Worm (Caenorhabditis elegans): ENCODE data around the gene Y2H9A.4.

The Y2H9A.4 gene

ce11 chrV:13497322-13497847 is 51.7 kb downstream of the Y2H9A.4 start, which contains the start of the genes eea-1 and gut-2 (continued):
- no peak for TF ChIP-seq F10E7.11 (tag; optimal IDR thresholded peaks at IDR 0.05)
- TF ChIP-seq egl-44 (GFP tag; IDR thresholded peaks at IDR 0.05): no peak
- no peak for TF ChIP-seq Y56A3A.18 (GFP tag; IDR thresholded peaks at IDR 0.05)
- no peak for TF ChIP-seq Y53G8AR.9 (GFP tag; conservative IDR thresholded peaks at IDR 0.05)
- peak; percentile 32 for TF ChIP-seq lsl-1 (GFP tag; optimal IDR thresholded peaks at IDR 0.05)
- no peak for TF ChIP-seq chd-7 (tag; optimal IDR thresholded peaks at IDR 0.05)
- TF ChIP-seq ztf-26 (tag; optimal IDR thresholded peaks at IDR 0.05): no peak
- TF ChIP-seq hrde-1 (tag; optimal IDR thresholded peaks at IDR 0.05; ENCODE audit: borderline replicate concordance): no peak
- TF ChIP-seq bed-2 (GFP tag; IDR thresholded peaks at IDR 0.05): no peak
- TF ChIP-seq tlf-1 (GFP tag; optimal IDR thresholded peaks at IDR 0.05): no peak
- no peak for TF ChIP-seq ztf-3 (GFP tag; optimal IDR thresholded peaks at IDR 0.05)
- TF ChIP-seq hmg-1.2 (GFP tag; IDR thresholded peaks at IDR 0.05): peak; percentile 29; the same call in 1 of the 2 replicates
- TF ChIP-seq cebp-2 (GFP tag; IDR thresholded peaks at IDR 0.05): no peak
- no peak for TF ChIP-seq egrh-3 (GFP tag; IDR thresholded peaks at IDR 0.05)
- TF ChIP-seq madf-3 (GFP tag; IDR thresholded peaks at IDR 0.05): no peak
- no peak for TF ChIP-seq B0035.1 (tag; optimal IDR thresholded peaks at IDR 0.05)
- no peak for TF ChIP-seq cebp-1 (GFP tag; IDR thresholded peaks at IDR 0.05)
- TF ChIP-seq cebp-1 (tag; optimal IDR thresholded peaks at IDR 0.05): peak; percentile 7
- TF ChIP-seq ekl-4 (GFP tag; IDR thresholded peaks at IDR 0.05): no peak
- TF ChIP-seq attf-5 (GFP tag; optimal IDR thresholded peaks at IDR 0.05): no peak
- TF ChIP-seq him-1 (tag; optimal IDR thresholded peaks at IDR 0.05): no peak
- TF ChIP-seq ztf-22 (GFP tag; optimal IDR thresholded peaks at IDR 0.05): no peak
- no peak for TF ChIP-seq mel-28 (tag; optimal IDR thresholded peaks at IDR 0.05; ENCODE audit: borderline replicate concordance)
- no peak for TF ChIP-seq C17E4.6 (GFP tag; IDR thresholded peaks at IDR 0.05)
- no peak for TF ChIP-seq snpc-4 (GFP tag; optimal IDR thresholded peaks at IDR 0.05)
- peak in 1 of 4 experiments; percentile 50 for TF ChIP-seq snpc-4 (tag; optimal IDR thresholded peaks at IDR 0.05)
- no peak for TF ChIP-seq B0019.2 (GFP tag; conservative IDR thresholded peaks at IDR 0.05)
- no peak for TF ChIP-seq mcd-1 (GFP tag; IDR thresholded peaks at IDR 0.05)
- TF ChIP-seq ets-4 (GFP tag; optimal IDR thresholded peaks at IDR 0.05): no peak
- no peak for TF ChIP-seq F55B11.4 (tag; optimal IDR thresholded peaks at IDR 0.05; ENCODE audit: borderline replicate concordance, insufficient read depth)
- TF ChIP-seq ccch-3 (GFP tag; optimal IDR thresholded peaks at IDR 0.05): no peak
- TF ChIP-seq lir-1 (GFP tag; conservative IDR thresholded peaks at IDR 0.05): no peak
- TF ChIP-seq ztf-6 (GFP tag; IDR thresholded peaks at IDR 0.05): no peak
- TF ChIP-seq nhr-179 (tag; optimal IDR thresholded peaks at IDR 0.05): no peak
- no peak for TF ChIP-seq nfya-2 (GFP tag; IDR thresholded peaks at IDR 0.05)
- no peak for TF ChIP-seq F52B5.7 (tag; optimal IDR thresholded peaks at IDR 0.05)
- no peak for TF ChIP-seq hlh-12 (tag; optimal IDR thresholded peaks at IDR 0.05)
- TF ChIP-seq B0336.3 (GFP tag; IDR thresholded peaks at IDR 0.05): no peak
- peak; percentile 5 for TF ChIP-seq K12H6.12 (tag; optimal IDR thresholded peaks at IDR 0.05)
- TF ChIP-seq Y79H2A.3 (GFP tag; conservative IDR thresholded peaks at IDR 0.05): no peak
- no peak for TF ChIP-seq athp-1 (tag; optimal IDR thresholded peaks at IDR 0.05)
- peak; percentile 98 for TF ChIP-seq attf-3 (GFP tag; conservative IDR thresholded peaks at IDR 0.05)
